Worm (Caenorhabditis elegans): Measurements from ENCODE around the gene mig-21.

Gene mig-21

DNA sequence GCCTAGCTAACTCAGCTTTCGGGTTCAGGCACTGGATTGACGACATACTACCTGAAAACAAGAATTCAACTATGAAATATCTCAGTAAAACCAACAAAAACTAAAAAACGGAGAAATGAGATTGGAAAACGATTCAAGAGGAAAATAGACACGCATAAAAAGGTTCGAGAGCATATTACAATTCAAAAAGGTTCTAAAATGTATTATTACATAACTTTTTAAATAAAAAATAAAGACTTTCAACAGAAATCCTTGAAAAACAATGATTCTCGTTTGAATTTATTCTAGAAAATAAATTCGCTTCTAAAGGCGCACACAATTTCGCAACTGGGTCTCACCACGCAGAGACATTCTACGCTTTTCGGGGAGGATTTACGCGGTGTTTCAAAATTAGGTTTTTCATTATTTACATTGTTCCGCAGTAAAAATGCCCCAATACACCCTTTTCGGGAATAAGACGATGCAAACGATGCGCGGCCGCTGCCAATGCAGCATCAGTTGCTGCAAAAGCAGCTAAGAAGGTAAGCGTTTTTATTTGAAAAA lies 22.5 kb downstream of the mig-21 start, which contains the start of the genes cct-6 and alh-9 (continued):
- TF ChIP-seq lin-40 (tag; optimal IDR thresholded peaks at IDR 0.05) (peak; percentile 31), snpc-1.1 (tag; optimal IDR thresholded peaks at IDR 0.05; ENCODE audit: insufficient read depth) (no peak), attf-5 (GFP tag; optimal IDR thresholded peaks at IDR 0.05) (peak; percentile 64), K12H6.12 (tag; optimal IDR thresholded peaks at IDR 0.05) (peak; percentile 37), B0035.1 (tag; optimal IDR thresholded peaks at IDR 0.05) (no peak), ceh-91 (GFP tag; IDR thresholded peaks at IDR 0.05) (peak; percentile 44; the same call in 1 of the 2 replicates), mes-4 (tag; optimal IDR thresholded peaks at IDR 0.05) (no peak), B0261.1 (tag; optimal IDR thresholded peaks at IDR 0.05) (no peak), F37B4.10 (GFP tag; IDR thresholded peaks at IDR 0.05) (no peak), Y79H2A.3 (GFP tag; conservative IDR thresholded peaks at IDR 0.05) (no peak), akir-1 (GFP tag; optimal IDR thresholded peaks at IDR 0.05) (no peak), ceh-27 (GFP tag; optimal IDR thresholded peaks at IDR 0.05) (peak; percentile 35), zfh-2 (GFP tag; conservative IDR thresholded peaks at IDR 0.05) (no peak), zim-3 (tag; optimal IDR thresholded peaks at IDR 0.05) (no peak), snpc-4 (GFP tag; optimal IDR thresholded peaks at IDR 0.05) (no peak), snpc-4 (tag; optimal IDR thresholded peaks at IDR 0.05) (peak in 3 of 4 experiments; percentile 19 to 30 (median 22)), sptf-2 (GFP tag; optimal IDR thresholded peaks at IDR 0.05) (no peak), dox-1 (GFP tag; IDR thresholded peaks at IDR 0.05) (no peak), nfya-1 (tag; optimal IDR thresholded peaks at IDR 0.05; ENCODE audit: borderline replicate concordance, insufficient read depth) (no peak), lin-54 (GFP tag; optimal IDR thresholded peaks at IDR 0.05) (peak; percentile 91), ceh-58 (GFP tag; IDR thresholded peaks at IDR 0.05) (no peak), xnd-1 (tag; optimal IDR thresholded peaks at IDR 0.05) (no peak), nhr-179 (tag; optimal IDR thresholded peaks at IDR 0.05) (no peak), attf-6 (GFP tag; IDR thresholded peaks at IDR 0.05) (no peak), F33H1.4 (GFP tag; IDR thresholded peaks at IDR 0.05) (peak; percentile 93), F39B2.1 (GFP tag; IDR thresholded peaks at IDR 0.05) (no peak)

- no peak for TF ChIP-seq tbx-9 (tag; optimal IDR thresholded peaks at IDR 0.05; ENCODE audit: borderline replicate concordance)
- TF ChIP-seq nhr-120 (GFP tag; IDR thresholded peaks at IDR 0.05): no peak
- TF ChIP-seq gei-17 (GFP tag; optimal IDR thresholded peaks at IDR 0.05): peak; percentile 12
- TF ChIP-seq ekl-4 (GFP tag; IDR thresholded peaks at IDR 0.05): no peak
- TF ChIP-seq ceh-100 (GFP tag; IDR thresholded peaks at IDR 0.05): no peak
- TF ChIP-seq B0035.1 (tag; optimal IDR thresholded peaks at IDR 0.05): no peak
- peak; percentile 30 for TF ChIP-seq F49E8.2 (tag; optimal IDR thresholded peaks at IDR 0.05; ENCODE audit: insufficient read depth)
- peak; percentile 37 for TF ChIP-seq lsl-1 (GFP tag; optimal IDR thresholded peaks at IDR 0.05)
- TF ChIP-seq nfya-2 (GFP tag; IDR thresholded peaks at IDR 0.05): no peak
- no peak for TF ChIP-seq lir-1 (GFP tag; conservative IDR thresholded peaks at IDR 0.05)
- TF ChIP-seq dpff-1 (tag; optimal IDR thresholded peaks at IDR 0.05): no peak
- TF ChIP-seq C06A6.2 (GFP tag; conservative IDR thresholded peaks at IDR 0.05): no peak
- TF ChIP-seq unc-62 (GFP tag; optimal IDR thresholded peaks at IDR 0.05): no peak
- no peak for TF ChIP-seq ets-4 (GFP tag; optimal IDR thresholded peaks at IDR 0.05)
- TF ChIP-seq madf-6 (GFP tag; IDR thresholded peaks at IDR 0.05): peak; percentile 68
- peak; percentile 43; the same call in 1 of the 2 replicates for TF ChIP-seq F33H1.4 (GFP tag; IDR thresholded peaks at IDR 0.05)
- TF ChIP-seq tbp1 (GFP tag; optimal IDR thresholded peaks at IDR 0.05): peak; percentile 45
- TF ChIP-seq lin-54 (GFP tag; optimal IDR thresholded peaks at IDR 0.05): peak; percentile 35
- TF ChIP-seq pha-4 (tag; optimal IDR thresholded peaks at IDR 0.05): no peak
- TF ChIP-seq ceh-58 (GFP tag; IDR thresholded peaks at IDR 0.05): no peak
- TF ChIP-seq lin-40 (tag; optimal IDR thresholded peaks at IDR 0.05): peak; percentile 9
- TF ChIP-seq lin-26 (GFP tag; IDR thresholded peaks at IDR 0.05): peak; percentile 28; the same call in 1 of the 2 replicates
- no peak for TF ChIP-seq cebp-2 (GFP tag; IDR thresholded peaks at IDR 0.05)
- no peak for TF ChIP-seq K11D2.4 (GFP tag; IDR thresholded peaks at IDR 0.05)
- TF ChIP-seq cebp-1 (GFP tag; IDR thresholded peaks at IDR 0.05): no peak
- peak; percentile 39 for TF ChIP-seq cebp-1 (tag; optimal IDR thresholded peaks at IDR 0.05)
- TF ChIP-seq sptf-2 (GFP tag; optimal IDR thresholded peaks at IDR 0.05): no peak
- no peak for TF ChIP-seq zfh-2 (GFP tag; conservative IDR thresholded peaks at IDR 0.05)
- TF ChIP-seq snpc-1.1 (tag; optimal IDR thresholded peaks at IDR 0.05; ENCODE audit: insufficient read depth): no peak
Observed at ce11 chrIII:5853240-5853639, 24.9 kb downstream of the mig-21 start, which contains the start of gene ddx-23. ddx-23 (minus strand) TSS chrIII:5853269.
